Fruit fly (Drosophila melanogaster) whole organism, larva: Measurements from ENCODE around the gene CG31157.

Experiments
- noc ChIP-seq: fragments of 200-800 bp; sonication (Bioruptor generic); optimal IDR thresholded peaks from 3 replicates; lab custom pipeline; 2019; ENCODE audit warnings: missing biosample characterization, mild to moderate bottlenecking, missing genetic modification characterization, moderate library complexity

CG31157 gene

DNA sequence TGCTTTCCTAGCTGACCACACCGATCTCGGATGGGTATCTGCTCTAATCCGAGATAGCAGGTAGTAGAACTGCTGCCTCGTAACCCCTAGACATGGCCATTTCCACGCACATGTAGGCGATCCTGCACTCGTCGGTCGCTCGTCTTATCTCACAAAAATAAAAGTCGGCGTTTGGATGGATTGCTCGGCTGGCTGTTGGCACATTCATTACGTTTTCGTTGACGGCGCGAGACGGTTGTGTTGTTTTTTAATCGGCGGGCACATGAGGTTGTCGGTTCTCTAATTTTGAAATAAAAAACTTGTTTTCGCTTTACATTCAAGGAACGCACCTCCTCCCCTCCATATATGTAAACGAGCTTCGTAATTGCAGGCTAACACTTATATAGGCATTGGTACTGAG, 15.2 kb upstream of the CG31157 start, which contains the start of gene ry:
ry (plus strand) TSS at position 206 of the 400 bp plus-strand sequence.
- no peak for TF ChIP-seq noc (tag; lab: Kevin White, UChicago)

DNA sequence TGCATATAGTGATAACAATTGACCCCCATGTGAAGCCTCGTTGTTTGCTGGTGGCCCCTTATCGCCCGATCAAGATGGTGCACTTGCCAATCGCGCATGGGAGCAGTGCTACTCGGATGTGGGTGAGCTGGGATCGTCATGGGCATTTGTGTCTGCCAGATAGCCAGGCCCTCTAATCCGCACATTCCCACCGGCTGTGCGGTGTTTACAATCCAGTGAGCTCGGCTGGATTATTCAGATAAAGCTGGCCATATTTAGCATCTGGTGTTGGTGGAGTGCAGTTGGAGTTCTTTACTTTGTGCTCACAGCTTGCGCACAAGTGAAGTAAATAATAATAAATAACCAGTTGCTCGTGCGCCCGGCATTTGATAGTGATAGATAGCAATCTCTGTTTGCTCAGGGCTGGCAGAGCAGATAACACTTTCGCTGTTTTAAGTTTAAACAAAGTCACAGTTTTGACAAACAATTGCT, 14.5 kb upstream of the CG31157 start:
- peak; percentile 64 for TF ChIP-seq noc (tag; lab: Kevin White, UChicago)

DNA sequence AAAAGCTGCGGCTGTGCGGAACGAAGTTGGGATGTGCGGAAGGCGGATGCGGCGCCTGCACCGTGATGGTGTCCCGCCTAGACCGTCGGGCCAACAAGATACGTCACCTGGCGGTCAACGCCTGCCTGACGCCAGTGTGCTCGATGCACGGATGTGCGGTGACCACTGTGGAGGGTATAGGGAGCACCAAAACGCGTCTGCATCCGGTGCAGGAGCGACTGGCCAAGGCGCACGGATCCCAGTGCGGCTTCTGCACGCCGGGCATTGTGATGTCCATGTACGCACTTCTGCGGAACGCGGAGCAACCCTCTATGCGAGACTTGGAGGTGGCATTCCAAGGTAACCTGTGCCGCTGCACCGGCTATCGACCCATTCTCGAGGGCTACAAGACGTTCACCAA, 13.9 kb upstream of the CG31157 start:
- TF ChIP-seq noc (tag; lab: Kevin White, UChicago), result no peak

dm6 chr3R:13036064-13036463, 11.5 kb upstream of the CG31157 start:
- no peak for TF ChIP-seq noc (tag; lab: Kevin White, UChicago)

DNA sequence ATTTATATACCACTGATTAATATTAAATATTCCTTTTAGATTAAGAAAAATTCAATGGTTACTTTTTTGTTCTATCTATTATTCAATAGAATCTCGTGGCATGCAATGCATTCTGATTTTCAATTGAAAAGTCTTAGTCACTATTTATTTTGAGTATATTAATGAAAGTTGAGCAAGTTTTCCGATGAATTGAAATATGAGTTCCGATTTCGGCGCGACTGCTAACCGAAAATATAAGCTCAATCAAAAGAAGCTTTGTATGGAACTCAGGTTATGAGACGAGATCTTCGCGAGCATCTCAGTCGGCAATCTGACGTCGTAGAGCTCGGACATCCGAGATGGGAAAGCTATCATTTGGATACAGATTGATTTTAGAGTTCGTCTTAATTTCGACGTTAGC, 9.5 kb upstream of the CG31157 start, which contains the start of gene CG11668:
CG11668 (plus strand) TSS at position 301 of the 400 bp plus-strand sequence.
- TF ChIP-seq noc (tag; lab: Kevin White, UChicago), result no peak

DNA sequence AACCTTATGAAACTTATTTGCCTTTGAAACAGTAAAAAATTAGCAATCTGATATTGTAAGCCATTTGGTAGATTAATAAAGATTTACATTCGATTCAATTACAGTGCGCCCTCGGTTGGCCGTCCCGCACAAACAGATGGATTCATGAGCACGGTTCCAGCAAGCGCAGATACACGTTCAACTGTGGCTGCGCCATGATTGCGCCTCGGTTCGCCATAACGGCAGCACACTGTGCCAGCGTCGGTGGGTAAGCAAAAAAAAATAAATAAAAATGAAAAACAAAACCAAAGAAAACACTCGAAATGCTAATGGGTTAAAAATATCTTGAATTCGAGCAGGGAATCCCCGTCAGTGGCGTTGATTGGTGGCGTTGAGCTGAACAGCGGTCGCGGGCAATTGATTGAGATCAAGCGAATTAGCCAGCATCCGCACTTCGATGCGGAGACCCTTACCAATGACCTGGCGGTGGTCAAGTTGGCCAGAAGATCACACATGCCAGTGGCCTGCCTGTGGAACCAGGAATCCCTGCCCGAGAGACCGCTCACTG, 8.4 kb upstream of the CG31157 start:
- no peak for TF ChIP-seq noc (tag; lab: Kevin White, UChicago)

- TF ChIP-seq noc (tag; lab: Kevin White, UChicago), result no peak
These were observed 5.8 kb upstream of the CG31157 start, which contains the start of gene CG11670 for dm6 chr3R:13041750-13042149. TSS of gene CG11670 (plus strand) at chr3R:13042050.

DNA sequence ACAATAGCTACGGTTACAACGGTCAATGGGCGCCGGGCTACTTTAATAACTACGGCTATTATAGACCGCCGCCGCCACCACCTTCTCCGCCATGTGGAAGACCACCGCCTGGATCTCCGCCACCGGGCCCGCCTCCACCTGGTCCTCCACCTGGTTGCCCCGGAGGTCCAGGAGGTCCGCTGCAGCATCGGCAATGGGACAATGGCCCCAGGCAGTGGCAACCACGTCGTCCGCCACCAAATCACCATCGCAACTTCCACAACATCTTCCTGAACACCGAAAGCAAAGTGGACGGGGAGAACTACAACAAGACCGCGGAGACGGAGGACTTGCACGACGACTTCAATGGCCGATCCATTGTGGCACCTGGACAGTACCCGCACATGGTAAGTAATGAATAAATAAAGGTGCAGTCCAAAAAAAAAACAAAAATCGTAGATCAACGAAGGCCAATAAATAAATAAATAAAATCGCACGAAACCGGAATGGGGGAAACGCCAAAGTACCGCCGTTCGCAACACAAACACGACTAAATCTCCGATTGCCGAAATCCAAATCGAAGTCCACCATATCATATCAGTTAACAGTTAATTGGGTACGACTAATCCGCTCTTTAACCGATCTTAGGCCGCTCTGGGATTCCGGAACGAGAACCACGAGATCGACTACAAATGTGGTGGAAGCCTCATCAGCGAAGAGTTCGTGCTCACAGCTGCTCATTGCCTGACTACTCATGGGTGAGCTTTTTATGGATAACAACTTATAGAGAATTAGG, 5.1 kb upstream of the CG31157 start, which contains the start of gene snk:
snk (minus strand) TSS at position 513 of the 775 bp plus-strand sequence.
- no peak for TF ChIP-seq noc (tag; lab: Kevin White, UChicago)

dm6 chr3R:13043857-13044256, 3.7 kb upstream of the CG31157 start, which contains the start of gene CG45122:
TSS of gene CG45122 (plus strand) at chr3R:13044157.
- TF ChIP-seq noc (tag; lab: Kevin White, UChicago), result no peak

dm6 chr3R:13044459-13044858, 3.1 kb upstream of the CG31157 start, which contains the start of gene Hsc70-2:
TSS of gene Hsc70-2 (plus strand) at chr3R:13044759.
- TF ChIP-seq noc (tag; lab: Kevin White, UChicago), result no peak

DNA sequence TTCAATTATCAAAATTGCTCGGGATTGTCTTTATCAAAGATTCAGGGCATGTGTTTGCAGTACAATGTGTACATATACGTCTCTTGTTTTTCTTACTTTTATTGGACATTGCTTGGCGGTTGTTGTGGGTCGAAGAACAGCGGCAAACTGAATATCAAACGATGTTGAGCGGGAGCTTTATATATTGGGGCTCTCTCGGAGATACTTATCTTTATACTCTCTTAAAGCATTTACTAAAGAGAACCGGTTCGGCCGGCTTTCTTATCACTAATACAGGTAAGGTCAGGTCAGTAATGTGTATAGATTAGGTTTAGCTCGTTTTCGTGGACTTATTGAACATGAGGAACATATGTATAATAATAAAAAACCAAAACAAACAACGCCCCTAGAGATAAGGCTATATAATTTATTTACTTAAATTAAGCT, 3.8 kb downstream of the CG31157 start, which contains the start of gene CG7966:
CG7966 (minus strand) TSS at position 156 of the 426 bp plus-strand sequence.
- TF ChIP-seq noc (tag; lab: Kevin White, UChicago), result peak; percentile 59

- TF ChIP-seq noc (tag; lab: Kevin White, UChicago), result no peak
These were observed 4.6 kb downstream of the CG31157 start, which contains the start of gene pic for dm6 chr3R:13051942-13052693. TSS of gene pic (plus strand) at chr3R:13052245.

DNA sequence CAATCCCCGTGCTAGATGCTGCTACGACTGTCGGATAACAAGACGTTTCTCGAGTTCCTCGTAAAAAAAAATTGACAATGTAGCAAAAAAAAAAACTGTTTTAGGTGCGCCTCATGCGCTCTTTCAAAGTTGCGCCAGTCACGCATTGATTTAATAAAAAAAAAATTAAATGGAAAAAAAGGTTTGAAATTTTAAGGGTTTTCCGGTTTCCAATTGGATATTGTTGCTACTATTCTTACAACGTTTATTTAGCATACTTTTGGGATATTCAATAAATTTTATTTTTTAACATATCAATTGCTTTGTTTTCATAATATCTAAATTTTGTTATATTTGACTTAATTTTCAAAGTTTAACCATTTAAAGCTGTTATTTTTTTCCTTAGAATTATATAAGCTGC, 9.0 kb downstream of the CG31157 start:
- no peak for TF ChIP-seq noc (tag; lab: Kevin White, UChicago)

DNA sequence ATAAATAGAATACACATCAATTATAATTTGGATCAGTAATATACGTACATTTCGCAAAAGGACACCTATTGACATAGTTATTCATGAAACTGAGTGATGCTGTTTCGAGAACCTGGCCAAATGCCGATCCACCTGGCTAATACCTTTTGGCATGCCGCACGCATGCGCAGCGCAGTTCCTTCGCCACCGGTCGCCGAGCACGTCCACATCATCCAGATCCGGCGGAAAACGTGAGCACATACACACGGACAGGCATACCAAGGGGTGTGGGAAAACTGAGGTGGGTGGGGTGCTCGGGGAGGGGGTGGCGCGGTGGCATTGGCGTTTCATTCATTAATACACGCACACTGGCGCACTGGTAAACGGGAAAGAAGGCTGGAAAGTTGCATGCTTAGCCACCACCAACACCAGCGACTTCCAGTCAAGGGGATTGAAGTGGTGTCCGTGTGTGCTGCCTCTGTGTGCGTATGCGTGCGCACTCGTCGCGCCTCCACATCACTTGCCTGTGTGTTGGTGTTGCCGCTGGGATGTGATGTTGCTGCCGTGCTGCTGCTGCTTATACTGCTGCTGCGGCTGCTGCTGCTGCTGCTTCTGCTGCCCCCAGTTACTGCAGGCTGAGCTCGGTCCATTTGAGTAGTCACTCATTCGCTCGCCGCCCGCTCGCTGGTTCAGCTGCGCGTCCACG, 9.7 kb downstream of the CG31157 start, which contains the start of gene sim:
sim (plus strand) TSS at position 635 of the 685 bp plus-strand sequence.
- no peak for TF ChIP-seq noc (tag; lab: Kevin White, UChicago)
